Fruit fly (Drosophila melanogaster) whole organism, embryonic: Measurements from ENCODE around the gene blp.

Source experiments
- Bdp1 ChIP-seq: fragments of 200-800 bp; sonication (Bioruptor generic); optimal IDR thresholded peaks from 3 replicates; lab custom pipeline; 2016; ENCODE audit warnings: missing biosample characterization, missing genetic modification characterization
- CG10209 ChIP-seq: fragments of 200-800 bp; sonication (Bioruptor generic); optimal IDR thresholded peaks from 3 replicates; lab custom pipeline; 2017; ENCODE audit warnings: missing biosample characterization, mild to moderate bottlenecking, missing genetic modification characterization, missing genetic modification reagents
- CG12219 ChIP-seq: fragments of 200-800 bp; sonication (Bioruptor generic); optimal IDR thresholded peaks from 3 replicates; lab custom pipeline; 2018; ENCODE audit warnings: missing biosample characterization, mild to moderate bottlenecking, missing genetic modification characterization
- CG12391 ChIP-seq: fragments of 200-800 bp; sonication (Bioruptor generic); optimal IDR thresholded peaks from 3 replicates; lab custom pipeline; 2018; ENCODE audit warnings: missing biosample characterization, mild to moderate bottlenecking, missing genetic modification characterization, moderate library complexity
- CG12942 ChIP-seq: fragments of 200-800 bp; sonication (Bioruptor generic); optimal IDR thresholded peaks from 3 replicates; lab custom pipeline; 2016; ENCODE audit warnings: missing biosample characterization, missing genetic modification characterization
- CG17568 ChIP-seq: fragments of 200-800 bp; sonication (Bioruptor generic); optimal IDR thresholded peaks from 2 replicates; lab custom pipeline; 2018; ENCODE audit warnings: missing biosample characterization, mild to moderate bottlenecking, missing genetic modification characterization, moderate library complexity
- CG17802 ChIP-seq: fragments of 200-800 bp; sonication (Bioruptor generic); optimal IDR thresholded peaks from 2 replicates; lab custom pipeline; 2018; ENCODE audit warnings: missing biosample characterization, mild to moderate bottlenecking, missing genetic modification characterization, moderate library complexity
- CG18599 ChIP-seq: fragments of 200-800 bp; sonication (Bioruptor generic); optimal IDR thresholded peaks from 3 replicates; lab custom pipeline; 2017; ENCODE audit warnings: missing biosample characterization, missing genetic modification characterization, mild to moderate bottlenecking, moderate library complexity, missing genetic modification reagents
- CG2129 ChIP-seq: fragments of 200-800 bp; sonication (Bioruptor generic); IDR thresholded peaks from 2 replicates; pipeline ENCODE4 v1.3.6; 2022; ENCODE audit warnings: missing biosample characterization, missing genetic modification characterization; ENCODE audit not compliant: partially characterized antibody
- CG30431 ChIP-seq: fragments of 200-800 bp; sonication (Bioruptor generic); optimal IDR thresholded peaks from 2 replicates; lab custom pipeline; 2017; ENCODE audit warnings: missing biosample characterization, missing genetic modification characterization
- CG3163 ChIP-seq: fragments of 200-800 bp; sonication (Bioruptor generic); optimal IDR thresholded peaks from 3 replicates; lab custom pipeline; 2016; ENCODE audit warnings: missing biosample characterization, missing genetic modification characterization
- CG34422 ChIP-seq: fragments of 200-800 bp; sonication (Bioruptor generic); IDR thresholded peaks from 3 replicates; pipeline ENCODE4 v1.3.6; 2022; ENCODE audit warnings: missing biosample characterization, missing genetic modification characterization
- CG3726 ChIP-seq: fragments of 200-800 bp; sonication (Bioruptor generic); IDR thresholded peaks from 3 replicates; pipeline ENCODE4, ENCODE4 v1.3.6; 2022; ENCODE audit warnings: missing biosample characterization, missing genetic modification characterization
- CG4404 ChIP-seq: fragments of 200-800 bp; sonication (Bioruptor generic); IDR thresholded peaks from 2 replicates; pipeline ENCODE4 v1.3.6; 2022; ENCODE audit warnings: missing biosample characterization, missing genetic modification characterization
- CG4820 ChIP-seq: fragments of 200-800 bp; sonication (Bioruptor generic); optimal IDR thresholded peaks from 3 replicates; lab custom pipeline; 2016; ENCODE audit warnings: missing biosample characterization, missing genetic modification characterization
- CG6689 ChIP-seq: fragments of 200-800 bp; sonication (Bioruptor generic); IDR thresholded peaks from 2 replicates; pipeline ENCODE4 v1.3.6; 2022; ENCODE audit warnings: missing biosample characterization, missing genetic modification characterization
- CG6765 ChIP-seq: fragments of 200-800 bp; sonication (Bioruptor generic); optimal IDR thresholded peaks from 3 replicates; lab custom pipeline; 2017; ENCODE audit warnings: missing biosample characterization, mild to moderate bottlenecking, missing genetic modification characterization
- CG6791 ChIP-seq: fragments of 200-800 bp; sonication (Bioruptor generic); IDR thresholded peaks from 3 replicates; pipeline ENCODE4 v1.3.6; 2022; ENCODE audit warnings: missing biosample characterization, missing genetic modification characterization; ENCODE audit not compliant: partially characterized antibody
- CG6854 ChIP-seq: fragments of 200-800 bp; sonication (Bioruptor generic); optimal IDR thresholded peaks from 3 replicates; lab custom pipeline; 2017; ENCODE audit warnings: missing biosample characterization, mild to moderate bottlenecking, missing genetic modification characterization
- CG7357 ChIP-seq: fragments of 200-800 bp; sonication (Bioruptor generic); IDR thresholded peaks from 3 replicates; pipeline ENCODE4 v1.3.6; 2022; ENCODE audit warnings: missing biosample characterization, missing genetic modification characterization
- CG8765 ChIP-seq: fragments of 200-800 bp; sonication (Bioruptor generic); IDR thresholded peaks from 2 replicates; pipeline ENCODE4 v1.3.6; 2022; ENCODE audit warnings: missing biosample characterization, missing genetic modification characterization
- CG9437 ChIP-seq: fragments of 200-800 bp; sonication (Bioruptor generic); optimal IDR thresholded peaks from 2 replicates; lab custom pipeline; 2018; ENCODE audit warnings: missing biosample characterization, mild to moderate bottlenecking, missing genetic modification characterization
- CG9817 ChIP-seq: fragments of 200-800 bp; sonication (Bioruptor generic); optimal IDR thresholded peaks from 2 replicates; lab custom pipeline; 2018; ENCODE audit warnings: missing biosample characterization, mild to moderate bottlenecking, missing genetic modification characterization, moderate library complexity
- CHES-1-like ChIP-seq: fragments of 200-800 bp; sonication (Bioruptor generic); optimal IDR thresholded peaks from 2 replicates; lab custom pipeline; 2016; ENCODE audit warnings: missing biosample characterization, missing genetic modification characterization
- Dad ChIP-seq: fragments of 200-800 bp; sonication (Bioruptor generic); optimal IDR thresholded peaks from 3 replicates; lab custom pipeline; 2016; ENCODE audit warnings: missing biosample characterization, missing genetic modification characterization
- Dip2 ChIP-seq: fragments of 200-800 bp; sonication (Bioruptor generic); IDR thresholded peaks from 2 replicates; pipeline ENCODE4 v1.3.6; 2022; ENCODE audit warnings: missing biosample characterization, missing genetic modification characterization
- Doc2 ChIP-seq: fragments of 200-800 bp; sonication (Bioruptor generic); IDR thresholded peaks from 2 replicates; pipeline ENCODE4 v1.3.6; 2022; ENCODE audit warnings: missing biosample characterization, missing genetic modification characterization
- Ets65A ChIP-seq: fragments of 200-800 bp; sonication (Bioruptor generic); peaks from one replicate; lab custom pipeline; 2016; ENCODE audit warnings: missing biosample characterization, missing genetic modification characterization
- Hey ChIP-seq: fragments of 200-800 bp; sonication (Bioruptor generic); optimal IDR thresholded peaks from 3 replicates; lab custom pipeline; 2018; ENCODE audit warnings: missing biosample characterization, mild to moderate bottlenecking, missing genetic modification characterization
- HmgD ChIP-seq: fragments of 200-800 bp; sonication (Bioruptor generic); optimal IDR thresholded peaks from 3 replicates; lab custom pipeline; 2016; ENCODE audit warnings: missing biosample characterization, missing genetic modification characterization
- Hr39 ChIP-seq: fragments of >200 bp; optimal IDR thresholded peaks from 2 replicates; lab custom pipeline; 2017
- MESR4 ChIP-seq: fragments of 200-800 bp; sonication (Bioruptor generic); optimal IDR thresholded peaks from 2 replicates; lab custom pipeline; 2018; ENCODE audit warnings: missing biosample characterization, mild to moderate bottlenecking, missing genetic modification characterization, moderate library complexity
- Myb ChIP-seq: fragments of 200-800 bp; sonication (Bioruptor generic); optimal IDR thresholded peaks from 2 replicates; lab custom pipeline; 2016; ENCODE audit warnings: missing biosample characterization, missing genetic modification characterization
- Nf-YC ChIP-seq: fragments of 200-800 bp; optimal IDR thresholded peaks from 3 replicates; lab custom pipeline; 2019; ENCODE audit warnings: missing biosample characterization, mild to moderate bottlenecking, missing genetic modification characterization, moderate library complexity
- Sox100B ChIP-seq: fragments of 200-800 bp; sonication (Bioruptor generic); optimal IDR thresholded peaks from 3 replicates; lab custom pipeline; 2018; ENCODE audit warnings: missing biosample characterization, mild to moderate bottlenecking, missing genetic modification characterization
- Trl ChIP-seq, 3 experiments: fragments of >200 bp in 2 of 3; fragments of 200-800 bp in 1 of 3; sonication (Bioruptor generic) in 1 of 3; optimal IDR thresholded peaks; 2 replicates in 1 of 3; 3 replicates in 2 of 3; lab custom pipeline; 2016 to 2017; ENCODE audit warnings: missing biosample characterization in 1 of 3, missing genetic modification characterization in 1 of 3
- Usf ChIP-seq: fragments of 200-800 bp; sonication (Bioruptor generic); optimal IDR thresholded peaks from 2 replicates; lab custom pipeline; 2017; ENCODE audit warnings: missing genotype, missing biosample characterization, missing genetic modification characterization
- al ChIP-seq: fragments of 200-800 bp; sonication (Bioruptor generic); IDR thresholded peaks from 2 replicates; pipeline ENCODE4 v1.3.6; 2022; ENCODE audit warnings: missing biosample characterization, missing genetic modification characterization
- crol ChIP-seq: fragments of 200-800 bp; sonication (Bioruptor generic); IDR thresholded peaks from 2 replicates; pipeline ENCODE4 v1.3.6; 2022; ENCODE audit warnings: missing biosample characterization, missing genetic modification characterization
- dmrt11E ChIP-seq: fragments of 200-800 bp; sonication (Bioruptor generic); optimal IDR thresholded peaks from 3 replicates; lab custom pipeline; 2018; ENCODE audit warnings: missing biosample characterization, mild to moderate bottlenecking, missing genetic modification characterization, moderate library complexity
- en ChIP-seq: fragments of 200-800 bp; sonication (Bioruptor generic); optimal IDR thresholded peaks from 2 replicates; lab custom pipeline; 2016; ENCODE audit warnings: missing biosample characterization, missing genetic modification characterization
- mld ChIP-seq: fragments of 200-800 bp; sonication (Bioruptor generic); IDR thresholded peaks from 3 replicates; pipeline ENCODE4 v1.3.6; 2022; ENCODE audit warnings: missing biosample characterization, missing genetic modification characterization; ENCODE audit not compliant: partially characterized antibody
- onecut ChIP-seq: fragments of 200-800 bp; sonication (Bioruptor generic); IDR thresholded peaks from 2 replicates; pipeline ENCODE4 v1.3.6; 2022; ENCODE audit warnings: missing biosample characterization, missing genetic modification characterization
- seq ChIP-seq: fragments of 200-800 bp; sonication (Bioruptor generic); IDR thresholded peaks from 2 replicates; pipeline ENCODE4 v1.3.6; 2022; ENCODE audit warnings: missing biosample characterization, missing genetic modification characterization
- sima ChIP-seq: fragments of 200-800 bp; sonication (Bioruptor generic); optimal IDR thresholded peaks from 2 replicates; lab custom pipeline; 2016; ENCODE audit warnings: missing biosample characterization, missing genetic modification characterization
- sqz ChIP-seq: fragments of 200-800 bp; sonication (Bioruptor generic); optimal IDR thresholded peaks from 3 replicates; lab custom pipeline; 2018; ENCODE audit warnings: missing biosample characterization, mild to moderate bottlenecking, missing genetic modification characterization
- ssp ChIP-seq: fragments of 200-800 bp; sonication (Bioruptor generic); IDR thresholded peaks from 2 replicates; pipeline ENCODE4 v1.3.6; 2022; ENCODE audit warnings: missing biosample characterization, missing genetic modification characterization
- ttk ChIP-seq: fragments of 200-800 bp; sonication (Bioruptor generic); IDR thresholded peaks from 2 replicates; pipeline ENCODE4 v2.1.2; 2022; ENCODE audit warnings: missing biosample characterization, missing genetic modification characterization
- twi ChIP-seq: fragments of 200-800 bp; optimal IDR thresholded peaks from 2 replicates; lab custom pipeline; 2019; ENCODE audit warnings: missing biosample characterization, mild to moderate bottlenecking, missing genetic modification characterization, moderate library complexity
- zen ChIP-seq: fragments of 200-800 bp; sonication (Bioruptor generic); optimal IDR thresholded peaks from 3 replicates; lab custom pipeline; 2018; ENCODE audit warnings: missing biosample characterization, mild to moderate bottlenecking, missing genetic modification characterization, moderate library complexity
- zen2 ChIP-seq: fragments of 200-800 bp; sonication (Bioruptor generic); IDR thresholded peaks from 3 replicates; pipeline ENCODE4 v1.3.6; 2022; ENCODE audit warnings: missing biosample characterization, missing genetic modification characterization; ENCODE audit not compliant: partially characterized antibody
- zf30C ChIP-seq: fragments of 200-800 bp; sonication (Bioruptor generic); optimal IDR thresholded peaks from 3 replicates; lab custom pipeline; 2018; ENCODE audit warnings: missing biosample characterization, mild to moderate bottlenecking, missing genetic modification characterization

Gene blp

dm6 chr3R:15974235-15974634, 40.6 kb downstream of the blp start (continued):
- peak; percentile 58 for TF ChIP-seq CG30431 (GFP tag; lab: Kevin White, UChicago)
- peak; percentile 53 for TF ChIP-seq twi
- no peak for TF ChIP-seq CG8765 (GFP tag; lab: Robert Waterston, UW)
- no peak for TF ChIP-seq mld (GFP tag; lab: Robert Waterston, UW)
- TF ChIP-seq CG6854 (GFP tag; lab: Kevin White, UChicago) = peak; percentile 66
- no peak for TF ChIP-seq crol (GFP tag; lab: Robert Waterston, UW)
- TF ChIP-seq CG4820 (GFP tag; lab: Kevin White, UChicago) = peak; percentile 70
- no peak for TF ChIP-seq HmgD
- peak; percentile 70 for TF ChIP-seq CHES-1-like
- no peak for TF ChIP-seq CG6791 (GFP tag; lab: Robert Waterston, UW)
- TF ChIP-seq Bdp1 (GFP tag; lab: Kevin White, UChicago) = peak; percentile 45
- TF ChIP-seq CG34422 (GFP tag; lab: Robert Waterston, UW) = no peak
- no peak for TF ChIP-seq ttk
- TF ChIP-seq Hey (tag; lab: Kevin White, UChicago) = no peak
- peak; percentile 68 for TF ChIP-seq sqz (GFP tag; lab: Kevin White, UChicago)
- peak; percentile 65 for TF ChIP-seq CG17568 (GFP tag; lab: Kevin White, UChicago)
- no peak for TF ChIP-seq seq (GFP tag; lab: Robert Waterston, UW)
- peak; percentile 83 for TF ChIP-seq CG9817 (tag; lab: Kevin White, UChicago)
- TF ChIP-seq MESR4 (GFP tag; lab: Kevin White, UChicago) = no peak
- TF ChIP-seq CG10209 (GFP tag; lab: Kevin White, UChicago) = peak; percentile 86
- TF ChIP-seq Dad (GFP tag; lab: Kevin White, UChicago) = peak; percentile 80
- TF ChIP-seq Hr39 (lab: Kevin White, UChicago) = no peak
- TF ChIP-seq CG12391 (tag; lab: Kevin White, UChicago) = peak; percentile 86
- no peak for TF ChIP-seq Doc2 (GFP tag; lab: Robert Waterston, UW)
- TF ChIP-seq Trl (optimal IDR thresholded peaks at IDR 0.05; lab: Kevin White, UChicago) = no peak
- TF ChIP-seq Trl (GFP tag; optimal IDR thresholded peaks at IDR 0.05; lab: Kevin White, UChicago) = peak; percentile 6
- peak; percentile 61 for TF ChIP-seq onecut (GFP tag; lab: Robert Waterston, UW)
- TF ChIP-seq CG6689 (GFP tag; lab: Robert Waterston, UW) = no peak
- TF ChIP-seq en (GFP tag; lab: Kevin White, UChicago) = peak; percentile 62
- no peak for TF ChIP-seq Dip2 (GFP tag; lab: Robert Waterston, UW)
- peak; percentile 58 for TF ChIP-seq Nf-YC (tag; lab: Kevin White, UChicago)
- no peak for TF ChIP-seq CG2129 (GFP tag; lab: Robert Waterston, UW)
- TF ChIP-seq CG4404 (GFP tag; lab: Robert Waterston, UW) = no peak
- peak; percentile 28 for TF ChIP-seq Usf
- peak; percentile 80 for TF ChIP-seq CG7357
- peak; percentile 96 for TF ChIP-seq Ets65A
- peak; percentile 81 for TF ChIP-seq CG12219
- peak; percentile 76 for TF ChIP-seq CG9437 (GFP tag; lab: Kevin White, UChicago)
- TF ChIP-seq zen = peak; percentile 64
- TF ChIP-seq zen2 = no peak
- TF ChIP-seq CG12942 (GFP tag; lab: Kevin White, UChicago) = peak; percentile 69
- no peak for TF ChIP-seq al (GFP tag; lab: Robert Waterston, UW)
- TF ChIP-seq CG3726 = no peak
- TF ChIP-seq CG17802 (tag; lab: Kevin White, UChicago) = peak; percentile 38
- peak; percentile 82 for TF ChIP-seq Sox100B (GFP tag; lab: Kevin White, UChicago)
- no peak for TF ChIP-seq ssp (GFP tag; lab: Robert Waterston, UW)
- peak; percentile 50 for TF ChIP-seq CG6765 (GFP tag; lab: Kevin White, UChicago)
- peak; percentile 55 for TF ChIP-seq Myb (GFP tag; lab: Kevin White, UChicago)
- peak; percentile 83 for TF ChIP-seq CG18599 (GFP tag; lab: Kevin White, UChicago)
- peak; percentile 64 for TF ChIP-seq dmrt11E (tag; lab: Kevin White, UChicago)
- TF ChIP-seq zf30C (GFP tag; lab: Kevin White, UChicago) = peak; percentile 83
- TF ChIP-seq sima = peak; percentile 42
- TF ChIP-seq CG3163 (GFP tag; lab: Kevin White, UChicago) = no peak
